Fruit fly (Drosophila melanogaster) Kc167 (cell line): ENCODE data around the gene Rab9Fa.

Source experiments
- Myc ChIP-seq: fragments of >200 bp; optimal IDR thresholded peaks from 2 replicates; lab custom pipeline; 2017; ENCODE audit warnings: missing external identifiers
- Sin3A ChIP-seq: fragments of >200 bp; optimal IDR thresholded peaks from 2 replicates; lab custom pipeline; 2018; ENCODE audit warnings: missing external identifiers
- insv ChIP-seq: fragments of >200 bp; optimal IDR thresholded peaks from 3 replicates; lab custom pipeline; 2018; ENCODE audit warnings: missing external identifiers
- psq ChIP-seq: fragments of >200 bp; optimal IDR thresholded peaks from 2 replicates; lab custom pipeline; 2017; ENCODE audit warnings: missing external identifiers
- ttk ChIP-seq: sonication (Bioruptor generic); optimal IDR thresholded peaks from 2 replicates; lab custom pipeline; 2017; ENCODE audit warnings: missing external identifiers

DNA sequence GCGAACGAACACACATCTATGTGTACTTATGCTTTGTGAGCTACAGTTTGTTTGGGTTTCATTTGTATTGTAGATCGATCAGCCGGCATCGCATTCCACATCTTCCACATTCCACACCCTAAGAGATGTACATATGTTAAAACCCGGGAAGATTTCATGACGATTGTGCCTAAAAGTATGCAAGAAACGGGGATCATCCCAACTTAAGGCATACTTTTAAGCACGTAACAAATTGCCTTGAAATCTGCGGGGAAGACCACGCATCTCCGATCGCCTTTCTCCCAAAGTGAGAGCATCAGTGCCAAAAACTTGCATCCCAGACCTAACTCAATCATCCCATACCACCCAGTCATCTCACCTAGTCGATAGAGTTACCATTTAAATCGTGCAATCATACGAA, 29.2 kb downstream of the Rab9Fa start:
- TF ChIP-seq ttk (lab: Kevin White, UChicago) (no peak), psq (lab: Kevin White, UChicago) (no peak), Sin3A (lab: Kevin White, UChicago) (no peak), insv (lab: Kevin White, UChicago) (no peak), Myc (lab: Kevin White, UChicago) (no peak)
